Worm (Caenorhabditis elegans) whole organism, mixed stage, embryonic: ENCODE results near the gene C18D11.10.

Experiments
- drap-1 ChIP-seq: fragments of 200-800 bp; sonication (Bioruptor generic); optimal IDR thresholded peaks from 3 replicates; lab custom pipeline; 2018; ENCODE audit warnings: mild to moderate bottlenecking, missing genetic modification characterization, missing compliant biosample characterization
- elt-1 ChIP-seq: sonication (generic microtip); optimal IDR thresholded peaks from 2 replicates; lab custom pipeline; 2017; ENCODE audit warnings: missing genetic modification characterization, mild to moderate bottlenecking, missing compliant biosample characterization, antibody characterized with exemption, moderate library complexity, borderline replicate concordance; ENCODE audit not compliant: insufficient read depth
- lsy-2 ChIP-seq: fragments of 150-350 bp; optimal IDR thresholded peaks from 2 replicates; lab custom pipeline; 2014; ENCODE audit warnings: missing biosample characterization, missing genetic modification characterization
- nhr-12 ChIP-seq: fragments of 150-350 bp; optimal IDR thresholded peaks from 2 replicates; lab custom pipeline; 2014; ENCODE audit warnings: missing biosample characterization, missing genetic modification characterization
- nhr-28 ChIP-seq: fragments of 150-350 bp; optimal IDR thresholded peaks from 2 replicates; lab custom pipeline; 2014; ENCODE audit warnings: missing biosample characterization, missing genetic modification characterization
- unc-39 ChIP-seq: fragments of 150-350 bp; optimal IDR thresholded peaks from 2 replicates; lab custom pipeline; 2014; ENCODE audit warnings: missing biosample characterization, missing genetic modification characterization
- ztf-11 ChIP-seq: fragments of 150-350 bp; optimal IDR thresholded peaks from 2 replicates; lab custom pipeline; 2014; ENCODE audit warnings: missing biosample characterization, missing genetic modification characterization

ce11 chrIII:11822407-11822806, 14.9 kb downstream of the C18D11.10 start, which contains the start of gene maa-1:
- no peak for TF ChIP-seq nhr-12 (tag; lab: Kevin White, UChicago)
- no peak for TF ChIP-seq nhr-28
- TF ChIP-seq drap-1: no peak
- no peak for TF ChIP-seq lsy-2 (tag; lab: Kevin White, UChicago)
- TF ChIP-seq unc-39 (tag; lab: Kevin White, UChicago): no peak
- TF ChIP-seq ztf-11 (tag; lab: Kevin White, UChicago): no peak
- no peak for TF ChIP-seq elt-1 (tag; lab: Kevin White, UChicago)
